Fruit fly (Drosophila melanogaster) ovary, adult (tissue): Measurements from ENCODE around the gene Obp83b.

Source experiments
- CG17801 ChIP-seq: fragments of 200-800 bp; optimal IDR thresholded peaks from 2 replicates; lab custom pipeline; 2019; ENCODE audit warnings: missing biosample characterization, mild to moderate bottlenecking, missing genetic modification characterization, moderate library complexity; ENCODE audit not compliant: partially characterized antibody

Gene Obp83b

dm6 chr3R:5959382-5959781, 17.2 kb downstream of the Obp83b start, which contains the start of gene side-III:
Gene side-III, minus strand, starts transcription at chr3R:5959555.
- TF ChIP-seq CG17801 (GFP tag; lab: Kevin White, UChicago), result no peak

- no peak for TF ChIP-seq CG17801 (GFP tag; lab: Kevin White, UChicago)
These were observed 38.9 kb downstream of the Obp83b start for dm6 chr3R:5937715-5938114.

dm6 chr3R:5927841-5928240, 48.8 kb downstream of the Obp83b start:
- no peak for TF ChIP-seq CG17801 (GFP tag; lab: Kevin White, UChicago)
